Worm (Caenorhabditis elegans) whole organism, young adult: Measurements from ENCODE around the gene srv-28.

Experiments used
- B0261.1 ChIP-seq: sonication (generic microtip); optimal IDR thresholded peaks from 2 replicates; lab custom pipeline; 2016; ENCODE audit warnings: mild to moderate bottlenecking, missing genetic modification characterization, moderate library complexity, missing compliant biosample characterization
- F33H1.4 ChIP-seq: fragments of 200-800 bp; sonication (Bioruptor generic); IDR thresholded peaks from 2 replicates; pipeline ENCODE4 v1.3.6; 2022; ENCODE audit warnings: missing genetic modification reagents, missing genetic modification characterization, missing compliant biosample characterization
- F37B4.10 ChIP-seq: fragments of 200-800 bp; sonication (Bioruptor generic); IDR thresholded peaks from 2 replicates; pipeline ENCODE4 v1.3.6; 2022; ENCODE audit warnings: missing genetic modification characterization, missing compliant biosample characterization
- F39B2.1 ChIP-seq: fragments of 200-800 bp; sonication (Bioruptor generic); IDR thresholded peaks from 2 replicates; pipeline ENCODE4 v1.3.6; 2022; ENCODE audit warnings: missing genetic modification reagents, missing genetic modification characterization, missing compliant biosample characterization
- F57C9.4 ChIP-seq: sonication (generic microtip); optimal IDR thresholded peaks from 2 replicates; lab custom pipeline; 2017; ENCODE audit warnings: mild to moderate bottlenecking, missing genetic modification characterization, missing compliant biosample characterization
- K12H6.12 ChIP-seq: fragments of 200-800 bp; sonication (Bioruptor generic); optimal IDR thresholded peaks from 2 replicates; lab custom pipeline; 2018; ENCODE audit warnings: mild to moderate bottlenecking, missing genetic modification characterization, missing compliant biosample characterization
- aptf-2 ChIP-seq: fragments of 200-800 bp; sonication (Bioruptor generic); conservative IDR thresholded peaks from 2 replicates; pipeline ENCODE4 v1.3.6; 2022; ENCODE audit warnings: missing genetic modification reagents, missing genetic modification characterization, missing compliant biosample characterization
- athp-1 ChIP-seq: sonication (generic microtip); optimal IDR thresholded peaks from 2 replicates; lab custom pipeline; 2017; ENCODE audit warnings: mild to moderate bottlenecking, missing genetic modification characterization, missing compliant biosample characterization
- attf-3 ChIP-seq: fragments of 200-800 bp; sonication (Bioruptor generic); conservative IDR thresholded peaks from 2 replicates; pipeline ENCODE4 v1.3.6; 2022; ENCODE audit warnings: missing genetic modification reagents, missing genetic modification characterization, missing compliant biosample characterization
- ccch-3 ChIP-seq: fragments of 200-800 bp; sonication (Bioruptor generic); optimal IDR thresholded peaks from 2 replicates; lab custom pipeline; 2018; ENCODE audit warnings: mild to moderate bottlenecking, missing genetic modification characterization, missing compliant biosample characterization
- cebp-2 ChIP-seq: fragments of 200-800 bp; sonication (Bioruptor generic); IDR thresholded peaks from 2 replicates; pipeline ENCODE4 v1.3.6; 2022; ENCODE audit warnings: missing genetic modification characterization, missing compliant biosample characterization
- ceh-58 ChIP-seq: fragments of 200-800 bp; sonication (Bioruptor generic); IDR thresholded peaks from 2 replicates; pipeline ENCODE4 v1.3.6; 2022; ENCODE audit warnings: missing genetic modification characterization, missing compliant biosample characterization
- ceh-79 ChIP-seq: sonication (generic microtip); optimal IDR thresholded peaks from 2 replicates; lab custom pipeline; 2017; ENCODE audit warnings: mild to moderate bottlenecking, missing genetic modification characterization, missing compliant biosample characterization
- chd-7 ChIP-seq: sonication (generic microtip); optimal IDR thresholded peaks from 2 replicates; lab custom pipeline; 2016; ENCODE audit warnings: mild to moderate bottlenecking, missing genetic modification characterization, moderate library complexity, missing compliant biosample characterization
- die-1 ChIP-seq: sonication (generic microtip); optimal IDR thresholded peaks from 2 replicates; lab custom pipeline; 2016; ENCODE audit warnings: missing genotype, mild to moderate bottlenecking, missing genetic modification characterization, missing compliant biosample characterization
- dpl-1 ChIP-seq: fragments of 150-350 bp; optimal IDR thresholded peaks from 2 replicates; lab custom pipeline; 2014; ENCODE audit warnings: missing biosample characterization, missing genetic modification reagents, missing genetic modification characterization
- egrh-3 ChIP-seq: fragments of 200-800 bp; sonication (Bioruptor generic); IDR thresholded peaks from 2 replicates; pipeline ENCODE4 v1.3.6; 2022; ENCODE audit warnings: missing genetic modification reagents, missing genetic modification characterization, missing compliant biosample characterization
- ekl-4 ChIP-seq: fragments of 200-800 bp; sonication (Bioruptor generic); IDR thresholded peaks from 2 replicates; pipeline ENCODE4 v1.3.6; 2022; ENCODE audit warnings: missing genetic modification reagents, missing genetic modification characterization, missing compliant biosample characterization
- fkh-3 ChIP-seq: sonication (generic microtip); optimal IDR thresholded peaks from 2 replicates; lab custom pipeline; 2016; ENCODE audit warnings: mild to moderate bottlenecking, missing genetic modification characterization, missing compliant biosample characterization
- hlh-26 ChIP-seq: fragments of 200-800 bp; sonication (Bioruptor generic); conservative IDR thresholded peaks from 2 replicates; pipeline ENCODE4 v1.3.6; 2022; ENCODE audit warnings: missing genetic modification reagents, missing genetic modification characterization, missing compliant biosample characterization
- hmg-20 ChIP-seq: fragments of 200-800 bp; sonication (Bioruptor generic); IDR thresholded peaks from 2 replicates; pipeline ENCODE4 v1.3.6; 2022; ENCODE audit warnings: missing genetic modification reagents, missing genetic modification characterization, missing compliant biosample characterization
- lag-1 ChIP-seq: fragments of 200-800 bp; sonication (Bioruptor generic); IDR thresholded peaks from 2 replicates; pipeline ENCODE4 v1.3.6; 2022; ENCODE audit warnings: missing genetic modification reagents, missing genetic modification characterization, missing compliant biosample characterization
- madf-10 ChIP-seq: sonication (generic microtip); optimal IDR thresholded peaks from 2 replicates; lab custom pipeline; 2016; ENCODE audit warnings: mild to moderate bottlenecking, missing genetic modification characterization, missing compliant biosample characterization
- madf-6 ChIP-seq: fragments of 200-800 bp; sonication (Bioruptor generic); IDR thresholded peaks from 2 replicates; pipeline ENCODE4 v1.3.6; 2022; ENCODE audit warnings: missing genetic modification reagents, missing genetic modification characterization, missing compliant biosample characterization
- madf-8 ChIP-seq: fragments of 200-800 bp; sonication (Bioruptor generic); conservative IDR thresholded peaks from 2 replicates; pipeline ENCODE4 v1.3.6; 2022; ENCODE audit warnings: missing genetic modification reagents, missing genetic modification characterization, missing compliant biosample characterization
- mel-28 ChIP-seq: sonication (generic microtip); optimal IDR thresholded peaks from 2 replicates; lab custom pipeline; 2016; ENCODE audit warnings: borderline replicate concordance, mild to moderate bottlenecking, missing genetic modification characterization, missing compliant biosample characterization
- mxl-1 ChIP-seq: sonication (generic microtip); optimal IDR thresholded peaks from 2 replicates; lab custom pipeline; 2016; ENCODE audit warnings: missing genetic modification characterization, missing compliant biosample characterization
- nfya-2 ChIP-seq: fragments of 200-800 bp; sonication (Bioruptor generic); IDR thresholded peaks from 2 replicates; pipeline ENCODE4 v1.3.6; 2022; ENCODE audit warnings: missing genetic modification reagents, missing genetic modification characterization, missing compliant biosample characterization
- nhr-27 ChIP-seq: fragments of 200-800 bp; sonication (Bioruptor generic); optimal IDR thresholded peaks from 2 replicates; lab custom pipeline; 2018; ENCODE audit warnings: mild to moderate bottlenecking, missing genetic modification characterization, moderate library complexity, missing compliant biosample characterization
- pha-4 ChIP-seq: fragments of 150-350 bp; sonication (generic microtip); optimal IDR thresholded peaks from 2 replicates; lab custom pipeline; 2014; ENCODE audit warnings: missing biosample characterization, missing genetic modification reagents, missing genetic modification characterization
- snpc-4 ChIP-seq, 5 experiments: fragments of 150-350 bp in 1 of 5; sonication (generic microtip) in 4 of 5; optimal IDR thresholded peaks; 2 replicates each; lab custom pipeline; 2014 to 2018; ENCODE audit warnings: missing genetic modification characterization in 5 of 5, missing biosample characterization in 3 of 5, antibody characterized with exemption in 2 of 5, mild to moderate bottlenecking in 2 of 5, missing compliant biosample characterization in 2 of 5, missing genotype in 2 of 5, moderate library complexity in 2 of 5, missing genetic modification reagents in 1 of 5
- sptf-2 ChIP-seq: fragments of 200-800 bp; sonication (Bioruptor generic); optimal IDR thresholded peaks from 2 replicates; lab custom pipeline; 2018; ENCODE audit warnings: mild to moderate bottlenecking, missing genetic modification characterization, missing compliant biosample characterization
- tbp1 ChIP-seq: fragments of 200-800 bp; sonication (Bioruptor generic); optimal IDR thresholded peaks from 2 replicates; lab custom pipeline; 2018; ENCODE audit warnings: mild to moderate bottlenecking, missing genetic modification characterization, missing compliant biosample characterization
- tbx-9 ChIP-seq: sonication (generic microtip); optimal IDR thresholded peaks from 2 replicates; lab custom pipeline; 2016; ENCODE audit warnings: borderline replicate concordance, missing genetic modification characterization, inconsistent platforms, missing compliant biosample characterization
- unc-130 ChIP-seq: sonication (generic microtip); optimal IDR thresholded peaks from 2 replicates; lab custom pipeline; 2016; ENCODE audit warnings: missing genetic modification reagents, missing genetic modification characterization, missing compliant biosample characterization
- zim-3 ChIP-seq: sonication (generic microtip); optimal IDR thresholded peaks from 2 replicates; lab custom pipeline; 2017; ENCODE audit warnings: mild to moderate bottlenecking, missing genetic modification characterization, moderate library complexity, missing compliant biosample characterization
- ztf-18 ChIP-seq: sonication (generic microtip); optimal IDR thresholded peaks from 2 replicates; lab custom pipeline; 2016; ENCODE audit warnings: missing genotype, mild to moderate bottlenecking, missing genetic modification characterization, missing compliant biosample characterization
- ztf-22 ChIP-seq: fragments of 200-800 bp; sonication (Bioruptor generic); optimal IDR thresholded peaks from 2 replicates; lab custom pipeline; 2018; ENCODE audit warnings: mild to moderate bottlenecking, missing genetic modification characterization, moderate library complexity, missing compliant biosample characterization
- ztf-25 ChIP-seq: fragments of 200-800 bp; sonication (Bioruptor generic); IDR thresholded peaks from 2 replicates; pipeline ENCODE4 v1.3.6; 2022; ENCODE audit warnings: missing genetic modification reagents, missing genetic modification characterization, missing compliant biosample characterization
- ztf-26 ChIP-seq: sonication (generic microtip); optimal IDR thresholded peaks from 2 replicates; lab custom pipeline; 2017; ENCODE audit warnings: missing genetic modification characterization, missing compliant biosample characterization

The srv-28 gene

DNA sequence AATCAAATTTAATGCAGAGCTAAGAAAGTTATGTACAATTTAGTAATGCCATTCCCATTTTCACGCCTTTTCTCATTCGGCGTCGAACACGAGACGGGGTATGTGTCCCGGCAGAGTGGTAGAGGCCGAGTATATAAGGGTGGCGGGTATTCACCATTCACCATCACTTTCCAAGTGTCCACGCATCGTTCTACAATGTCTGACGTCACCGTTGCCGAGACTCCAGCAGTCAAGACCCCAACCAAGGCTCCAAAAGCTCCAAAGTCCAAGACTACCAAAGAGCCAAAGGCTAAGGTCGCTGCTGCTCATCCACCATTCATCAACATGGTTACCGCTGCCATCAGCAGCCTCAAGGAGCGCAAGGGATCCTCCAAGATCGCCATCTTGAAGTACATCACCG lies 30.9 kb upstream of the srv-28 start, which contains the start of gene hil-2:
TSS of gene hil-2 (plus strand) at position 160 of the 400 bp plus-strand sequence.
- TF ChIP-seq tbp1: no peak
- TF ChIP-seq snpc-4 (GFP tag; optimal IDR thresholded peaks at IDR 0.05; lab: Kevin White, UChicago): no peak
- TF ChIP-seq snpc-4 (tag; optimal IDR thresholded peaks at IDR 0.05; lab: Kevin White, UChicago): peak in 2 of 4 experiments; percentile 59 to 60
- peak; percentile 97 for TF ChIP-seq F39B2.1

DNA sequence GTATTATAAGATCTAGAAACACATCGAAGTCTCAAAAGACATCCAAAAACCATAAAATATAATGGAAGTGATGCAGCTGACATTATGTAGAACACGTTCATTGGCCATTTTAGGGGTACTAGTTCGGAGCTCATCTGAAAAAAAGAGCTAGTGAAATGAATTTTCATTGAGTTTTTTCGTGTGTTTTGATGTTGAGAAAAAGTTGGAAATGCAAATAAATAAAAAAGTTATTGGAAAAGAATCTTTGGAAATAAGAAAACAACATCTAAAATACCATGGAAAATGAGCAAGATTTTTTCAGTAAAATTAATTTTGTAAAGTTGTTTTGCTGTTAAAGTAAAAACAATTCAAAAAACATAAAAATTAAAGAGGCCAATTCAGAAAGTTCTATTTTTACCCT lies 27.6 kb upstream of the srv-28 start, which contains the start of gene srv-24:
TSS of gene srv-24 (minus strand) at position 101 of the 400 bp plus-strand sequence.
- no peak for TF ChIP-seq madf-8 (GFP tag; lab: Robert Waterston, UW)
- TF ChIP-seq madf-6: no peak
- no peak for TF ChIP-seq sptf-2 (GFP tag; lab: Kevin White, UChicago)
- no peak for TF ChIP-seq attf-3 (GFP tag; lab: Robert Waterston, UW)
- no peak for TF ChIP-seq F37B4.10 (GFP tag; lab: Robert Waterston, UW)
- TF ChIP-seq mel-28 (tag; lab: Kevin White, UChicago): no peak
- no peak for TF ChIP-seq F33H1.4
- TF ChIP-seq hlh-26 (GFP tag; lab: Robert Waterston, UW): no peak
- TF ChIP-seq ztf-22: no peak
- TF ChIP-seq F57C9.4 (tag; lab: Kevin White, UChicago): no peak
- no peak for TF ChIP-seq ceh-58 (GFP tag; lab: Robert Waterston, UW)
- TF ChIP-seq ztf-25: no peak
- no peak for TF ChIP-seq dpl-1
- no peak for TF ChIP-seq madf-10 (tag; lab: Kevin White, UChicago)
- no peak for TF ChIP-seq nhr-27 (tag; lab: Kevin White, UChicago)
- TF ChIP-seq tbx-9 (tag; lab: Kevin White, UChicago): no peak
- TF ChIP-seq ekl-4 (GFP tag; lab: Robert Waterston, UW): no peak
- TF ChIP-seq cebp-2 (GFP tag; lab: Robert Waterston, UW): no peak
- TF ChIP-seq athp-1: no peak
- no peak for TF ChIP-seq fkh-3

DNA sequence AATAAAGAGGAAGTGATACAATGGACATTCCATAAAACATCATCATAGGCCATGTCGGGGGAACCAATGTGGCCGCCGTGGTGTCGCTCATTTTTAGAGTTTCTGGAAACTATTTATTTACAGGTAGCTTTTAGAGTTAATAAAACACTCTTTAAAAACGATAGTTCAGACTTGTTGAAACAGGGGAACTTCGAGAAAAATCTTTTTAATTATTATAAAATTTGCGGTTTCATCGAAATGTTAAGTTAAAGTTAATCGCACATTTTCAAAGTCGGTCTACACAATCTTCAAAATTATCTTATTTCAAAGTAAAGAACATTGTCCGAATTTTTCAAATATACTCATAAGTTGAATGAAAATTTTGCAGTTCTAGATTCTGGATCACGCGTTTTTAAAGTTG lies 21.1 kb upstream of the srv-28 start, which contains the start of gene ops-1:
TSS of gene ops-1 (minus strand) at position 101 of the 400 bp plus-strand sequence.
- no peak for TF ChIP-seq ekl-4 (GFP tag; lab: Robert Waterston, UW)
- TF ChIP-seq zim-3 (tag; lab: Kevin White, UChicago): no peak
- TF ChIP-seq nfya-2 (GFP tag; lab: Robert Waterston, UW): no peak
- TF ChIP-seq lag-1 (GFP tag; lab: Robert Waterston, UW): no peak
- TF ChIP-seq unc-130 (GFP tag; lab: Kevin White, UChicago): no peak
- TF ChIP-seq ceh-79: no peak

DNA sequence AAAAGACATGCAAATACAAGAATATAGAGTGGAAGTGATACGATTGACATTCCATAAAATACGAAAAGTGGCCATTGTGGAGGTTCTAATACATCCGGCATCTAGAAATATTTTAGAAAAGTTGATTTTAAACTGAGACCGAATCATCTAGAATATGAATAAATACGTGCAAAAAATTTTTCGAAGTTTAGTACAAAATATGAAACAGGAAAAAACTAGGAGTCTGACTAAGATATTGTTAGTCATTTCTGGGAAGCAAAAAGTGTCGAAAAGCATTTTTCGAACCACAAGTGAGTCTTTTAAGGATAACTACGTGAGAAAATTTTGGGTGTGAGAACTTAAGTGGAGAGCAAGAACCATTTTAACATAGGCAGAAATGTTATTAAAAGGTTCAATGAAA lies 19.0 kb upstream of the srv-28 start, which contains the start of gene srv-32:
TSS of gene srv-32 (minus strand) at position 101 of the 400 bp plus-strand sequence.
- TF ChIP-seq mxl-1 (tag; lab: Kevin White, UChicago) (no peak), K12H6.12 (tag; lab: Kevin White, UChicago) (no peak), egrh-3 (GFP tag; lab: Robert Waterston, UW) (no peak), chd-7 (tag; lab: Kevin White, UChicago) (no peak), ceh-58 (GFP tag; lab: Robert Waterston, UW) (no peak)

DNA sequence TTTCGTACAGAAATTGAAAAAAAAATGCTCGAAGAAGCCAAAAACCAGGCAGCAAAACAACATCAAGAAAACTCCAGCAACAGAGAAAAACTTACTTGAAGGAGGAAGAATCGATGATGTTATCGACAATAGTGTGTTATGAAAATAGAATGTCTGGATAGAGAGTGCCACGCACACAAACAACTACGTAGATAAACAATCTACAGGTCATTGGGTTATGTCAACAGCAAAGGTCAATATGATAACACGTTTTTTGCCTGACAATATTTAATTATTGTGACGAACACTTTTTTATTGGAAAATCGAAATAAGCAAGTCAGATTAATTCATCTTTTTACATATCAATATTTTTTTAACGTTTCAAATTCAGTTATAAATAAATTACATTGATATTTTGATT lies 16.2 kb upstream of the srv-28 start, which contains the start of gene sams-5:
TSS of gene sams-5 (minus strand) at position 131 of the 400 bp plus-strand sequence.
- TF ChIP-seq B0261.1: no peak
- TF ChIP-seq aptf-2: no peak
- no peak for TF ChIP-seq ztf-26 (tag; lab: Kevin White, UChicago)
- TF ChIP-seq lag-1 (GFP tag; lab: Robert Waterston, UW): no peak
- TF ChIP-seq ccch-3: no peak
- no peak for TF ChIP-seq hmg-20 (GFP tag; lab: Robert Waterston, UW)
- no peak for TF ChIP-seq nfya-2 (GFP tag; lab: Robert Waterston, UW)
- TF ChIP-seq madf-8 (GFP tag; lab: Robert Waterston, UW): no peak
- no peak for TF ChIP-seq die-1 (tag; lab: Kevin White, UChicago)
- TF ChIP-seq pha-4: no peak
- TF ChIP-seq ztf-18: no peak
- TF ChIP-seq chd-7 (tag; lab: Kevin White, UChicago): no peak
